Worm (Caenorhabditis elegans) whole organism, early embryonic: ENCODE measurements around the gene H27A22.1.

Experiments used
- B0310.2 ChIP-seq: sonication (generic microtip); optimal IDR thresholded peaks from 2 replicates; lab custom pipeline; 2016; ENCODE audit warnings: mild to moderate bottlenecking, missing genetic modification characterization, missing compliant biosample characterization
- F13C5.2 ChIP-seq: sonication (generic microtip); optimal IDR thresholded peaks from 2 replicates; lab custom pipeline; 2017; ENCODE audit warnings: mild to moderate bottlenecking, missing genetic modification characterization, inconsistent platforms, missing compliant biosample characterization
- aly-1 ChIP-seq: sonication (generic microtip); optimal IDR thresholded peaks from 2 replicates; lab custom pipeline; 2016; ENCODE audit warnings: missing genetic modification characterization, missing compliant biosample characterization
- ama-1 ChIP-seq: fragments of 150-350 bp; optimal IDR thresholded peaks from 2 replicates; lab custom pipeline; 2014
- ceh-13 ChIP-seq: fragments of 200-800 bp; sonication (Bioruptor generic); optimal IDR thresholded peaks from 2 replicates; lab custom pipeline; 2018; ENCODE audit warnings: mild to moderate bottlenecking, missing genetic modification characterization, missing compliant biosample characterization
- ceh-36 ChIP-seq: sonication (generic microtip); optimal IDR thresholded peaks from 2 replicates; lab custom pipeline; 2016; ENCODE audit warnings: missing genetic modification characterization, inconsistent platforms, missing compliant biosample characterization
- ets-7 ChIP-seq: sonication (generic microtip); optimal IDR thresholded peaks from 2 replicates; lab custom pipeline; 2016; ENCODE audit warnings: missing genotype, missing genetic modification characterization, missing compliant biosample characterization
- flt-1 ChIP-seq: fragments of 200-800 bp; sonication (Bioruptor generic); IDR thresholded peaks from 2 replicates; pipeline ENCODE4 v1.3.6; 2022; ENCODE audit warnings: missing genetic modification characterization, missing compliant biosample characterization
- hmbx-1 ChIP-seq: sonication (generic microtip); optimal IDR thresholded peaks from 2 replicates; lab custom pipeline; 2016; ENCODE audit warnings: mild to moderate bottlenecking, missing genetic modification characterization, missing compliant biosample characterization
- hmg-4 ChIP-seq: fragments of 200-800 bp; sonication (Bioruptor generic); optimal IDR thresholded peaks from 2 replicates; lab custom pipeline; 2018; ENCODE audit warnings: mild to moderate bottlenecking, missing genetic modification characterization, missing compliant biosample characterization
- hnd-1 ChIP-seq: sonication (generic microtip); optimal IDR thresholded peaks from 2 replicates; lab custom pipeline; 2016; ENCODE audit warnings: missing genetic modification characterization, missing compliant biosample characterization
- pes-1 ChIP-seq: fragments of 200-800 bp; sonication (Bioruptor generic); IDR thresholded peaks from 2 replicates; pipeline ENCODE4 v1.3.6; 2022; ENCODE audit warnings: missing genetic modification reagents, missing genetic modification characterization, missing compliant biosample characterization
- scrt-1 ChIP-seq: fragments of 200-800 bp; sonication (Bioruptor generic); IDR thresholded peaks from 2 replicates; pipeline ENCODE4 v1.3.6; 2022; ENCODE audit warnings: missing genetic modification characterization, missing compliant biosample characterization
- sea-1 ChIP-seq: fragments of 200-800 bp; sonication (Bioruptor generic); conservative IDR thresholded peaks from 2 replicates; pipeline ENCODE4 v1.3.6; 2022; ENCODE audit warnings: missing genetic modification characterization, missing compliant biosample characterization
- tbx-11 ChIP-seq: fragments of 200-800 bp; sonication (Bioruptor generic); IDR thresholded peaks from 2 replicates; pipeline ENCODE4 v1.3.6; 2022; ENCODE audit warnings: missing genetic modification characterization, missing compliant biosample characterization
- tbx-37 ChIP-seq: fragments of 200-800 bp; sonication (Bioruptor generic); conservative IDR thresholded peaks from 2 replicates; pipeline ENCODE4 v1.3.6; 2022; ENCODE audit warnings: missing genetic modification reagents, missing genetic modification characterization, missing compliant biosample characterization
- tra-4 ChIP-seq: sonication (generic microtip); optimal IDR thresholded peaks from 2 replicates; lab custom pipeline; 2017; ENCODE audit warnings: missing genetic modification characterization, missing compliant biosample characterization

H27A22.1 gene

ce11 chrV:10602051-10602937 lies at the start of gene H27A22.1:
H27A22.1 (plus strand) TSS chrV:10602555.
- TF ChIP-seq sea-1 (no peak), ama-1 (lab: Kevin White, UChicago) (no peak), aly-1 (tag; lab: Kevin White, UChicago) (no peak), F13C5.2 (tag; lab: Kevin White, UChicago) (no peak), B0310.2 (tag; lab: Kevin White, UChicago) (no peak), ceh-36 (tag; lab: Kevin White, UChicago) (no peak), ets-7 (no peak), pes-1 (GFP tag; lab: Robert Waterston, UW) (no peak)

ce11 chrV:10555239-10555638 lies 47.1 kb upstream of the H27A22.1 start, which contains the start of gene F32G8.3:
F32G8.3 (minus strand) TSS chrV:10555339.
- no peak for TF ChIP-seq scrt-1 (GFP tag; lab: Robert Waterston, UW)
- no peak for TF ChIP-seq ama-1 (lab: Kevin White, UChicago)
- no peak for TF ChIP-seq pes-1 (GFP tag; lab: Robert Waterston, UW)
- no peak for TF ChIP-seq hmg-4 (GFP tag; lab: Kevin White, UChicago)
- TF ChIP-seq hnd-1, result no peak
- no peak for TF ChIP-seq hmbx-1
- no peak for TF ChIP-seq ets-7
- no peak for TF ChIP-seq ceh-36 (tag; lab: Kevin White, UChicago)
- no peak for TF ChIP-seq aly-1 (tag; lab: Kevin White, UChicago)
- no peak for TF ChIP-seq tra-4 (tag; lab: Kevin White, UChicago)
- TF ChIP-seq sea-1, result no peak
- TF ChIP-seq F13C5.2 (tag; lab: Kevin White, UChicago), result no peak
- no peak for TF ChIP-seq flt-1 (GFP tag; lab: Robert Waterston, UW)
- no peak for TF ChIP-seq ceh-13
- no peak for TF ChIP-seq tbx-37
- TF ChIP-seq tbx-11, result no peak
- TF ChIP-seq B0310.2 (tag; lab: Kevin White, UChicago), result no peak

ce11 chrV:10556362-10556761 lies 46.0 kb upstream of the H27A22.1 start:
- TF ChIP-seq ceh-13, result no peak
- no peak for TF ChIP-seq ama-1 (lab: Kevin White, UChicago)
- no peak for TF ChIP-seq tra-4 (tag; lab: Kevin White, UChicago)
- no peak for TF ChIP-seq hmg-4 (GFP tag; lab: Kevin White, UChicago)
- TF ChIP-seq tbx-37, result no peak
- no peak for TF ChIP-seq scrt-1 (GFP tag; lab: Robert Waterston, UW)
- TF ChIP-seq ceh-36 (tag; lab: Kevin White, UChicago), result no peak
- no peak for TF ChIP-seq tbx-11
- no peak for TF ChIP-seq sea-1
- no peak for TF ChIP-seq ets-7
- no peak for TF ChIP-seq flt-1 (GFP tag; lab: Robert Waterston, UW)
- TF ChIP-seq pes-1 (GFP tag; lab: Robert Waterston, UW), result no peak
- TF ChIP-seq hmbx-1, result no peak
- TF ChIP-seq B0310.2 (tag; lab: Kevin White, UChicago), result no peak
- TF ChIP-seq hnd-1, result no peak
- TF ChIP-seq aly-1 (tag; lab: Kevin White, UChicago), result no peak
- no peak for TF ChIP-seq F13C5.2 (tag; lab: Kevin White, UChicago)

ce11 chrV:10557094-10557493 lies 45.3 kb upstream of the H27A22.1 start:
- TF ChIP-seq ets-7, result no peak
- no peak for TF ChIP-seq ama-1 (lab: Kevin White, UChicago)
- TF ChIP-seq hmg-4 (GFP tag; lab: Kevin White, UChicago), result no peak
- no peak for TF ChIP-seq flt-1 (GFP tag; lab: Robert Waterston, UW)
- no peak for TF ChIP-seq ceh-13
- TF ChIP-seq sea-1, result no peak
- TF ChIP-seq ceh-36 (tag; lab: Kevin White, UChicago), result no peak
- no peak for TF ChIP-seq B0310.2 (tag; lab: Kevin White, UChicago)

- no peak for TF ChIP-seq ama-1 (lab: Kevin White, UChicago)
- no peak for TF ChIP-seq pes-1 (GFP tag; lab: Robert Waterston, UW)
- TF ChIP-seq aly-1 (tag; lab: Kevin White, UChicago), result no peak
- no peak for TF ChIP-seq hnd-1
- no peak for TF ChIP-seq tbx-11
- TF ChIP-seq tbx-37, result no peak
- TF ChIP-seq B0310.2 (tag; lab: Kevin White, UChicago), result no peak
These were observed 44.7 kb upstream of the H27A22.1 start, which contains the start of gene best-14 for ce11 chrV:10557676-10558075. best-14 (plus strand) TSS chrV:10557976.

- TF ChIP-seq B0310.2 (tag; lab: Kevin White, UChicago) (no peak), ets-7 (no peak), flt-1 (GFP tag; lab: Robert Waterston, UW) (no peak), tbx-37 (no peak), hmbx-1 (no peak), ama-1 (lab: Kevin White, UChicago) (no peak), tbx-11 (no peak), hmg-4 (GFP tag; lab: Kevin White, UChicago) (no peak), tra-4 (tag; lab: Kevin White, UChicago) (no peak), ceh-36 (tag; lab: Kevin White, UChicago) (no peak)
These were observed 41.7 kb upstream of the H27A22.1 start, which contains the start of gene col-152 for ce11 chrV:10560621-10561020. col-152 (plus strand) TSS chrV:10560921.

- TF ChIP-seq pes-1 (GFP tag; lab: Robert Waterston, UW), result no peak
- no peak for TF ChIP-seq B0310.2 (tag; lab: Kevin White, UChicago)
- no peak for TF ChIP-seq hmbx-1
- TF ChIP-seq scrt-1 (GFP tag; lab: Robert Waterston, UW), result no peak
- TF ChIP-seq tbx-37, result no peak
- TF ChIP-seq ets-7, result no peak
- no peak for TF ChIP-seq hmg-4 (GFP tag; lab: Kevin White, UChicago)
- no peak for TF ChIP-seq aly-1 (tag; lab: Kevin White, UChicago)
- no peak for TF ChIP-seq ceh-13
- no peak for TF ChIP-seq ceh-36 (tag; lab: Kevin White, UChicago)
- TF ChIP-seq F13C5.2 (tag; lab: Kevin White, UChicago), result no peak
- no peak for TF ChIP-seq flt-1 (GFP tag; lab: Robert Waterston, UW)
- no peak for TF ChIP-seq tbx-11
These were observed 40.7 kb upstream of the H27A22.1 start for ce11 chrV:10561632-10562031.
